Fruit fly (Drosophila melanogaster): ENCODE data around the gene CG5151.

Gene CG5151

DNA sequence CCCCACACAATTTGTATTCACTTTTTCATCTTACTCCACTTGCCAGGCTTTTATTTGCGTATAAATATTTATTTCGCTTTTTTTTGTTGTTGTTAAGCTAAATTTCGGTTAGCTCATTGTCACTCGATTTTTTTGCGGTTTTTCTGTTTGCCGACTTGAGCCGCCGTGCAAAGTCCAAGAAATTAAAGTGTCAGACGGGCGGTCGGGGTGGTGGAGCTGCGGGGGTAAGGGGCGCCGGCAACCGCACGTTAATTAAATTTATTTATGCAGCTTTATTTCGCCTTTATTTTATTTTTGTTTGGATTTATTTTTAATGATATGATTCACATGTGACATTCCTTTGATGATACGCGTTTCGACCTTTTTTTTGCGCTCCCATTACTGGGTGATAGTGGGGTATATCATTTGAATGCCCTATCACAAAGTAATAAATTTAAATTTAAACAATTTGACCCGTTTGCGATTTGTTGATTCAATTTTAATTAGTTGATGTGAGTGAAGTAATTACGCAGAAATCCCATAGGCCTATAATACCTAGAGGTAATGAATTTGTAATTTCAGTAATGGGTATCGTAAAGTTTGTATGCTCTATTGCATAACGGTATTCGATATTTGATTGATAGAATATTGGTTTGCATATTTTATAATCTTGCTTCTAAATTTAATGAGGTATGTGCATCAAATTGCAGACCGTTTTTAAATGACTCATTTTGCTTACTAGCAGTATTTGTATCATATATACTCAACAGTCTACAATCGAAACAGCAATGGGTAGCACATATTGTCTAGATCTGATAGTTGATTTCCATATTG lies 1.1 kb upstream of the CG5151 start (continued):
- peak; percentile 59 for TF ChIP-seq crol (GFP tag; IDR thresholded peaks at IDR 0.05)
- 0 out of 2 replicates have a peak, but pooled peaks have one; percentile 17 for TF ChIP-seq CG31441 (GFP tag; IDR thresholded peaks at IDR 0.05)
- no peak for TF ChIP-seq ssp (GFP tag; IDR thresholded peaks at IDR 0.05)
- no peak for TF ChIP-seq Bgb (GFP tag; IDR thresholded peaks at IDR 0.05; ENCODE audit: partially characterized antibody)
- TF ChIP-seq dimm (GFP tag; IDR thresholded peaks at IDR 0.05) = no peak
- TF ChIP-seq lov (optimal IDR thresholded peaks at IDR 0.05) = no peak
- TF ChIP-seq lov (GFP tag; IDR thresholded peaks at IDR 0.05) = no peak
- TF ChIP-seq B-H2 (GFP tag; optimal IDR thresholded peaks at IDR 0.05) = no peak
- TF ChIP-seq CG4424 (GFP tag; optimal IDR thresholded peaks at IDR 0.05) = peak; percentile 35
- no peak for TF ChIP-seq Hey (tag; optimal IDR thresholded peaks at IDR 0.05)
- 0 out of 2 replicates have a peak, but pooled peaks have one; percentile 28 for TF ChIP-seq H2.0 (GFP tag; IDR thresholded peaks at IDR 0.05)
- no peak for TF ChIP-seq gcm2 (GFP tag; optimal IDR thresholded peaks at IDR 0.05)
- peak; percentile 32 for TF ChIP-seq CG16815 (GFP tag; optimal IDR thresholded peaks at IDR 0.05)
- TF ChIP-seq CG4328 (GFP tag; optimal IDR thresholded peaks at IDR 0.05) = no peak
- TF ChIP-seq CG1792 (GFP tag; optimal IDR thresholded peaks at IDR 0.05) = peak; percentile 15
- no peak for TF ChIP-seq ken (GFP tag; IDR thresholded peaks at IDR 0.05)
- peak; percentile 33 for TF ChIP-seq gro (GFP tag; optimal IDR thresholded peaks at IDR 0.05)
- no peak for TF ChIP-seq chm (GFP tag; IDR thresholded peaks at IDR 0.05)
- TF ChIP-seq klu (GFP tag; IDR thresholded peaks at IDR 0.05) = no peak
- no peak for TF ChIP-seq odd (GFP tag; optimal IDR thresholded peaks at IDR 0.05)
- no peak for TF ChIP-seq NC2β (GFP tag; optimal IDR thresholded peaks at IDR 0.05)
- TF ChIP-seq Fer1 (GFP tag; optimal IDR thresholded peaks at IDR 0.05) = no peak
- no peak for TF ChIP-seq twi (tag; optimal IDR thresholded peaks at IDR 0.05)
- TF ChIP-seq CG6689 (GFP tag; IDR thresholded peaks at IDR 0.05) = no peak
- no peak for TF ChIP-seq Neu2 (GFP tag; optimal IDR thresholded peaks at IDR 0.05; ENCODE audit: borderline replicate concordance)
- no peak for TF ChIP-seq CG1603 (tag; optimal IDR thresholded peaks at IDR 0.05)
- TF ChIP-seq ab (GFP tag; optimal IDR thresholded peaks at IDR 0.05) = no peak
- no peak for TF ChIP-seq Sry-δ (GFP tag; optimal IDR thresholded peaks at IDR 0.05)
- no peak for TF ChIP-seq BtbVII (GFP tag; optimal IDR thresholded peaks at IDR 0.05)
- peak; percentile 11 for TF ChIP-seq CG12104 (GFP tag; optimal IDR thresholded peaks at IDR 0.05)
- no peak for TF ChIP-seq bigmax (GFP tag; optimal IDR thresholded peaks at IDR 0.05)
- TF ChIP-seq CG7556 (GFP tag; optimal IDR thresholded peaks at IDR 0.05) = peak; percentile 32
- no peak for TF ChIP-seq CG6254 (GFP tag; optimal IDR thresholded peaks at IDR 0.05)
- peak; percentile 44 for TF ChIP-seq Sox102F (GFP tag; optimal IDR thresholded peaks at IDR 0.05)
- TF ChIP-seq Ada2b (GFP tag; IDR thresholded peaks at IDR 0.05) = peak; percentile 38
- TF ChIP-seq dpn (GFP tag; optimal IDR thresholded peaks at IDR 0.05) = peak; percentile 44 to 60
- TF ChIP-seq CG10321 (GFP tag; IDR thresholded peaks at IDR 0.05) = no peak
- no peak for TF ChIP-seq CG43689 (GFP tag; IDR thresholded peaks at IDR 0.05)
- TF ChIP-seq gsb (GFP tag; IDR thresholded peaks at IDR 0.05) = no peak
- no peak for TF ChIP-seq fd102C (GFP tag; optimal IDR thresholded peaks at IDR 0.05)
- TF ChIP-seq CG14710 (tag; optimal IDR thresholded peaks at IDR 0.05) = no peak
- TF ChIP-seq CG7928 (GFP tag; optimal IDR thresholded peaks at IDR 0.05) = peak; percentile 18
- no peak for TF ChIP-seq ttk (GFP tag; IDR thresholded peaks at IDR 0.05)
- no peak for TF ChIP-seq CkIIα-i1 (GFP tag; IDR thresholded peaks at IDR 0.05)
- no peak for TF ChIP-seq usp (GFP tag; optimal IDR thresholded peaks at IDR 0.05)
- TF ChIP-seq CG7357 (GFP tag; IDR thresholded peaks at IDR 0.05) = no peak
- TF ChIP-seq lbe (GFP tag; optimal IDR thresholded peaks at IDR 0.05) = peak; percentile 57
- TF ChIP-seq Drgx (GFP tag; IDR thresholded peaks at IDR 0.05) = no peak
- no peak for TF ChIP-seq chn (GFP tag; optimal IDR thresholded peaks at IDR 0.05)
- no peak for TF ChIP-seq CG33213 (GFP tag; optimal IDR thresholded peaks at IDR 0.05)
- no peak for TF ChIP-seq ERR (GFP tag; optimal IDR thresholded peaks at IDR 0.05)
